Worm (Caenorhabditis elegans): ENCODE results near the gene orc-1.
A peak's percentile ranks its signal among the peaks of the same experiment; 100 is the strongest.

Gene orc-1

ce11 chrIII:10642781-10643180 lies at the start of gene orc-1, which contains the start of gene dhs-11:
Gene orc-1, plus strand, starts transcription at chrIII:10643129.
Gene dhs-11, minus strand, starts transcription at chrIII:10642865.
- TF ChIP-seq cog-1 (tag; optimal IDR thresholded peaks at IDR 0.05) (no peak), klf-2 (GFP tag; conservative IDR thresholded peaks at IDR 0.05) (no peak), ref-1 (GFP tag; conservative IDR thresholded peaks at IDR 0.05) (no peak), ztf-29 (GFP tag; IDR thresholded peaks at IDR 0.05) (no peak), tab-1 (GFP tag; IDR thresholded peaks at IDR 0.05) (no peak), flt-1 (GFP tag; IDR thresholded peaks at IDR 0.05) (no peak), med-1 (GFP tag; optimal IDR thresholded peaks at IDR 0.05; ENCODE audit: insufficient read depth) (no peak), ztf-23 (GFP tag; IDR thresholded peaks at IDR 0.05) (no peak), T22C8.4 (GFP tag; IDR thresholded peaks at IDR 0.05) (no peak)

DNA sequence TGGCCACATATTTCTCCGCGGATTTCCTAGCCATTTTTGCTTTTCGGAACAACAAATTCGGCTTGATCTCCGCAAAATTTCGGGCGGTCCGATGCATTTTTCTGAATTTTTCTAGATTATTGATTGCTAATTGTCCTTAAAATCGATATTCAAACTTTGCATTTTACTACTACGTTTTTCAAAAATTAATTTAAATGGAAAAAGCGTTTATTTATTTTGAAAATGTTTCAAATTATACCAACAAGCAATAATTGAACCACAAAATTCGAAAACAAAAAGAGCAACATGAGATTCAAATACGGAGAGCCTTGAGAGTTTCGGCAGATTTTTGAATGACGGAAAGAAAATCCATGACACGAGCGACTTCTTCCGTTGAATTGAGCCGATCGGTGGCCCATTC lies 47.9 kb upstream of the orc-1 start, which contains the start of gene Y45F3A.9:
Gene Y45F3A.9, minus strand, starts transcription at position 101 of the 400 bp plus-strand sequence.
- TF ChIP-seq tab-1 (GFP tag; IDR thresholded peaks at IDR 0.05): no peak
- TF ChIP-seq cog-1 (tag; optimal IDR thresholded peaks at IDR 0.05): no peak
- TF ChIP-seq ztf-23 (GFP tag; IDR thresholded peaks at IDR 0.05): no peak
- no peak for TF ChIP-seq T22C8.4 (GFP tag; IDR thresholded peaks at IDR 0.05)
- no peak for TF ChIP-seq ref-1 (GFP tag; conservative IDR thresholded peaks at IDR 0.05)
- no peak for TF ChIP-seq ztf-29 (GFP tag; IDR thresholded peaks at IDR 0.05)
- TF ChIP-seq flt-1 (GFP tag; IDR thresholded peaks at IDR 0.05): no peak
- TF ChIP-seq klf-2 (GFP tag; conservative IDR thresholded peaks at IDR 0.05): no peak
- no peak for TF ChIP-seq med-1 (GFP tag; optimal IDR thresholded peaks at IDR 0.05; ENCODE audit: insufficient read depth)

DNA sequence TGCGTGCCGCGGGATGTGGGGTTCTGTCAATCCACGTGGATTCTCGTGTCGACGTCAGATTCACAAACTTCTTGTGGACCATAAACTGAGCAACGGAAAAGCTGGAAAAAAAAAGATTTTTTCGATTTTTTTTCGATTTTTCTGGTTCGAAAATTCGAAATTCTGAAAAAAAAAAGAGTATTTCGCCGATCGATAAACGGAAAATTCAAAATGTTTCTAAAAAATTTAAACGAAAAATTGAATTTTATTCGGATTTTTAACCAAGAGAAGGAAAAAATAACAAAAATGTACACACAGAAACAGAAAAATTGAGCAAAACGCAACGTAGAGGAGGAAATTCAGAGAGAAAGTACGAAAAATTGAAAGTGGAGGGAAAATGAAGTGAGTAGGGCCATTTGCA lies 46.5 kb upstream of the orc-1 start, which contains the start of gene Y39A1A.3:
Gene Y39A1A.3, minus strand, starts transcription at position 101 of the 400 bp plus-strand sequence.
- TF ChIP-seq tab-1 (GFP tag; IDR thresholded peaks at IDR 0.05) (no peak), ztf-23 (GFP tag; IDR thresholded peaks at IDR 0.05) (no peak), ref-1 (GFP tag; conservative IDR thresholded peaks at IDR 0.05) (no peak)

- 0 out of 2 replicates have a peak, but pooled peaks have one; percentile 9 for TF ChIP-seq ztf-23 (GFP tag; IDR thresholded peaks at IDR 0.05)
- TF ChIP-seq tab-1 (GFP tag; IDR thresholded peaks at IDR 0.05): no peak
Measured at ce11 chrIII:10599699-10600098, 43.2 kb upstream of the orc-1 start.

DNA sequence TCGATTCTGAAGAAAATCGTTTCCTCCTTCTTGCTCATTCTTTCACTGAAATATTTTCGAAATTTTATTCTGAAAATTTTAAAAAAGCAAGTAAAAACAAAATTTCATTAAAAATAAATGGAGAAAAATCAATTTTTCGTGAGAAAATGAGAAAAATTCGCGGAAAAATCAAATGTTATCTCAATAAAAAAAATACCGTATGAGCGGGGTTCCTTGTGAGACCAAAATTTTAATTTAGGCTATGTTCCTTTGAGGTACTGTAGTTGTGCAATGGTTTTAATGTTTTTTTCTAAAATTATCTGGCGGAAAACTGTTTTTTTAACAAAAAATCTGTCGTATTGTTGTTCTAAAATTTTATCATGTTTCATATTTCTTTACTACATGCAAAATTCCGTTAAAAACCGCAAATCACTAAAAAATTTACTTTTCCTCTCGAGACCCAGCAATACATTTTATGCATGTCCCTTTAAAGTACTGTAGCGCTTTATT lies 42.7 kb upstream of the orc-1 start, which contains the start of gene epg-6:
Gene epg-6, minus strand, starts transcription at position 51 of the 489 bp plus-strand sequence.
- TF ChIP-seq tab-1 (GFP tag; IDR thresholded peaks at IDR 0.05): no peak
- no peak for TF ChIP-seq klf-2 (GFP tag; conservative IDR thresholded peaks at IDR 0.05)
- TF ChIP-seq ztf-23 (GFP tag; IDR thresholded peaks at IDR 0.05): no peak
- TF ChIP-seq ref-1 (GFP tag; conservative IDR thresholded peaks at IDR 0.05): no peak
- no peak for TF ChIP-seq T22C8.4 (GFP tag; IDR thresholded peaks at IDR 0.05)
- TF ChIP-seq flt-1 (GFP tag; IDR thresholded peaks at IDR 0.05): no peak

ce11 chrIII:10600894-10601293 lies 42.0 kb upstream of the orc-1 start:
- no peak for TF ChIP-seq tab-1 (GFP tag; IDR thresholded peaks at IDR 0.05)
- no peak for TF ChIP-seq ztf-23 (GFP tag; IDR thresholded peaks at IDR 0.05)
- no peak for TF ChIP-seq ref-1 (GFP tag; conservative IDR thresholded peaks at IDR 0.05)
- TF ChIP-seq T22C8.4 (GFP tag; IDR thresholded peaks at IDR 0.05): no peak
- no peak for TF ChIP-seq flt-1 (GFP tag; IDR thresholded peaks at IDR 0.05)
- TF ChIP-seq med-1 (GFP tag; optimal IDR thresholded peaks at IDR 0.05; ENCODE audit: insufficient read depth): no peak
- no peak for TF ChIP-seq cog-1 (tag; optimal IDR thresholded peaks at IDR 0.05)
- no peak for TF ChIP-seq klf-2 (GFP tag; conservative IDR thresholded peaks at IDR 0.05)
- no peak for TF ChIP-seq ztf-29 (GFP tag; IDR thresholded peaks at IDR 0.05)

DNA sequence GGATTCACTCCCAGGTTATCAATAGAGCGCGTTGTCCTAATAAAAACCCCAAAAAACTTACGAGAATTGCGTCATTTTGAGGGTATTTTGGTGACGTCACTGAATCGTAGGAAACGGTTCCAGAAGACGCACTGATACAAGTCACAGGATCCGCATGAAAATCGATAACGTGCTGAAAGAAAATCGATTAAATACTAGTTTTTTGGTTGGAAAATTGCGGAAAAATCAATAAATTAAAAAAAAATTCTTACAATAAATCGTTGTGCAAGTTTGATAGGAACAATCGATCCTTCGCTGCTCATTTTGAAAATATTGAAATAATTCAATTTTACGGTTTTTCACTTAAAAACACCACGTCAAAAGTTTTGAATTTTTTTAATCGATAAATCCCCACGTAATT lies 39.7 kb upstream of the orc-1 start, which contains the start of gene Y39A1A.2:
Gene Y39A1A.2, minus strand, starts transcription at position 319 of the 400 bp plus-strand sequence.
- no peak for TF ChIP-seq klf-2 (GFP tag; conservative IDR thresholded peaks at IDR 0.05)
- TF ChIP-seq T22C8.4 (GFP tag; IDR thresholded peaks at IDR 0.05): peak; percentile 43; the same call in 1 of the 2 replicates

DNA sequence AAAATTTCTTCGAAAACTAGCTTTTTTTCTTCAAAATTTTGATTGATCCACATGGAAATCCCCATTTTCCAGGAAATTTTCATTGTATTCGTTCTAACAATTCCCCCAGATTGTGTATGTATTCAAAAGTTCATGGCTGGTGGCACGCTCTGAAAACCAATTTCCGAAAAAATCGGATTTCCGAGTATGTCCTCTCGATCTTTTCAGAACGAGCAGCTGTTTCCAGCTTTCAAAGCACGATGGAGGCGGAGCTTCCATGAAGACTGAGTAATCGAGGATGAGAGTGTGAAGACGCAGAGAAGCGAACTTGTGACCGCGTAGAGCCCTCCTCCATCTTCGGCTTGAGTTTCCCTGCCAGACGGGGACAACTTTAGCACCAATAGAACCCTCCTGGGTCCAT lies 38.6 kb upstream of the orc-1 start:
- TF ChIP-seq cog-1 (tag; optimal IDR thresholded peaks at IDR 0.05) (no peak), tab-1 (GFP tag; IDR thresholded peaks at IDR 0.05) (no peak), ztf-29 (GFP tag; IDR thresholded peaks at IDR 0.05) (no peak), med-1 (GFP tag; optimal IDR thresholded peaks at IDR 0.05; ENCODE audit: insufficient read depth) (no peak), ztf-23 (GFP tag; IDR thresholded peaks at IDR 0.05) (no peak), flt-1 (GFP tag; IDR thresholded peaks at IDR 0.05) (no peak), T22C8.4 (GFP tag; IDR thresholded peaks at IDR 0.05) (no peak), klf-2 (GFP tag; conservative IDR thresholded peaks at IDR 0.05) (no peak), ref-1 (GFP tag; conservative IDR thresholded peaks at IDR 0.05) (no peak)

DNA sequence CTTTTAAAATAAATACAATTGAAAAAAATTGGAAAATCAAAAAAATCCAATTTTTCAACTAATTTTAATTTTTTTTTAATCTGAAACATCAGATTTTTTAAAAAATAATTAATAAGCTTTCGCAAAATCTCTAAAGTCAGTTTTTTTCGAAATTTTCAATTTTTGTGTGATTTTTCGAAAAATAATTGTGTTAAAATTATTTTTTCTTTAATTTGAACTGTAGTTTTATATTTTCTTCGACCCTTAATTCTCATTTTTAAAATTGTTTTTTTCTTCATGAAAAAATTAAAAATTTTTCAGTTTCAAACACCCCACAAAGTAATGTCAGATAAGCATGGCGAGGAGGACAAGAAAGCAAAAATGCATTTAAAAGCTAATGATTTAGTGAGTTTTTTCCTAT lies 37.9 kb upstream of the orc-1 start, which contains the start of gene rabx-5:
Gene rabx-5, plus strand, starts transcription at position 301 of the 400 bp plus-strand sequence.
- TF ChIP-seq ztf-23 (GFP tag; IDR thresholded peaks at IDR 0.05) (no peak), cog-1 (tag; optimal IDR thresholded peaks at IDR 0.05) (no peak), flt-1 (GFP tag; IDR thresholded peaks at IDR 0.05) (no peak), tab-1 (GFP tag; IDR thresholded peaks at IDR 0.05) (no peak), ref-1 (GFP tag; conservative IDR thresholded peaks at IDR 0.05) (no peak), med-1 (GFP tag; optimal IDR thresholded peaks at IDR 0.05; ENCODE audit: insufficient read depth) (no peak), klf-2 (GFP tag; conservative IDR thresholded peaks at IDR 0.05) (no peak), ztf-29 (GFP tag; IDR thresholded peaks at IDR 0.05) (no peak), T22C8.4 (GFP tag; IDR thresholded peaks at IDR 0.05) (no peak)

- TF ChIP-seq tab-1 (GFP tag; IDR thresholded peaks at IDR 0.05) (no peak), flt-1 (GFP tag; IDR thresholded peaks at IDR 0.05) (no peak), klf-2 (GFP tag; conservative IDR thresholded peaks at IDR 0.05) (no peak), ztf-29 (GFP tag; IDR thresholded peaks at IDR 0.05) (no peak), ztf-23 (GFP tag; IDR thresholded peaks at IDR 0.05) (no peak), ref-1 (GFP tag; conservative IDR thresholded peaks at IDR 0.05) (no peak)
Measured at ce11 chrIII:10608161-10608560, 34.8 kb upstream of the orc-1 start.
